Worm (Caenorhabditis elegans) whole organism, mixed stage, embryonic: ENCODE data around the gene srx-23.

ENCODE experiments used
- M03D4.4 ChIP-seq: sonication (generic microtip); optimal IDR thresholded peaks from 2 replicates; lab custom pipeline; 2017; ENCODE audit warnings: mild to moderate bottlenecking, missing genetic modification characterization, missing compliant biosample characterization
- bed-3 ChIP-seq: fragments of 200-800 bp; sonication (Bioruptor generic); optimal IDR thresholded peaks from 3 replicates; lab custom pipeline; 2018; ENCODE audit warnings: mild to moderate bottlenecking, missing genetic modification characterization, moderate library complexity, missing compliant biosample characterization
- blmp-1 ChIP-seq: fragments of 150-350 bp; optimal IDR thresholded peaks from 2 replicates; lab custom pipeline; 2014; ENCODE audit warnings: missing biosample characterization, missing genetic modification characterization
- ceh-43 ChIP-seq: fragments of 200-800 bp; sonication (Bioruptor generic); optimal IDR thresholded peaks from 2 replicates; lab custom pipeline; 2018; ENCODE audit warnings: mild to moderate bottlenecking, missing genetic modification characterization, moderate library complexity, missing compliant biosample characterization
- ceh-83 ChIP-seq: fragments of 200-800 bp; sonication (Bioruptor generic); optimal IDR thresholded peaks from 2 replicates; lab custom pipeline; 2018; ENCODE audit warnings: mild to moderate bottlenecking, missing genetic modification characterization, missing compliant biosample characterization
- ces-1 ChIP-seq: fragments of 150-350 bp; optimal IDR thresholded peaks from 2 replicates; lab custom pipeline; 2014; ENCODE audit warnings: missing biosample characterization, missing genetic modification reagents, missing genetic modification characterization
- cnd-1 ChIP-seq: fragments of 200-800 bp; sonication (Bioruptor generic); optimal IDR thresholded peaks from 2 replicates; lab custom pipeline; 2018; ENCODE audit warnings: mild to moderate bottlenecking, missing genetic modification characterization, missing compliant biosample characterization
- drap-1 ChIP-seq: fragments of 200-800 bp; sonication (Bioruptor generic); optimal IDR thresholded peaks from 3 replicates; lab custom pipeline; 2018; ENCODE audit warnings: mild to moderate bottlenecking, missing genetic modification characterization, missing compliant biosample characterization
- elt-1 ChIP-seq: sonication (generic microtip); optimal IDR thresholded peaks from 2 replicates; lab custom pipeline; 2017; ENCODE audit warnings: missing genetic modification characterization, mild to moderate bottlenecking, missing compliant biosample characterization, antibody characterized with exemption, moderate library complexity, borderline replicate concordance; ENCODE audit not compliant: insufficient read depth
- elt-3 ChIP-seq: fragments of 150-350 bp; optimal IDR thresholded peaks from 2 replicates; lab custom pipeline; 2014; ENCODE audit warnings: missing biosample characterization, missing genetic modification characterization
- flh-1 ChIP-seq: fragments of 200-800 bp; sonication (Bioruptor generic); optimal IDR thresholded peaks from 2 replicates; lab custom pipeline; 2018; ENCODE audit warnings: mild to moderate bottlenecking, missing genetic modification characterization, moderate library complexity, missing compliant biosample characterization
- ham-2 ChIP-seq: fragments of 200-800 bp; sonication (Bioruptor generic); optimal IDR thresholded peaks from 2 replicates; lab custom pipeline; 2018; ENCODE audit warnings: mild to moderate bottlenecking, missing genetic modification characterization, missing compliant biosample characterization
- hlh-1 ChIP-seq: fragments of 150-350 bp; optimal IDR thresholded peaks from 2 replicates; lab custom pipeline; 2014; ENCODE audit warnings: missing biosample characterization, missing genetic modification reagents, missing genetic modification characterization
- lsy-2 ChIP-seq: fragments of 150-350 bp; optimal IDR thresholded peaks from 2 replicates; lab custom pipeline; 2014; ENCODE audit warnings: missing biosample characterization, missing genetic modification characterization
- mep-1 ChIP-seq: fragments of 150-350 bp; optimal IDR thresholded peaks from 2 replicates; lab custom pipeline; 2017; ENCODE audit warnings: missing biosample characterization, missing genetic modification reagents, missing genetic modification characterization, inconsistent platforms
- nhr-12 ChIP-seq: fragments of 150-350 bp; optimal IDR thresholded peaks from 2 replicates; lab custom pipeline; 2014; ENCODE audit warnings: missing biosample characterization, missing genetic modification characterization
- nhr-2 ChIP-seq: fragments of 150-350 bp; optimal IDR thresholded peaks from 2 replicates; lab custom pipeline; 2014; ENCODE audit warnings: missing biosample characterization, missing genetic modification characterization
- nhr-237 ChIP-seq: fragments of 150-350 bp; optimal IDR thresholded peaks from 2 replicates; lab custom pipeline; 2014; ENCODE audit warnings: missing biosample characterization, missing genetic modification characterization
- nhr-28 ChIP-seq: fragments of 150-350 bp; optimal IDR thresholded peaks from 2 replicates; lab custom pipeline; 2014; ENCODE audit warnings: missing biosample characterization, missing genetic modification characterization
- nhr-76 ChIP-seq: sonication (generic microtip); optimal IDR thresholded peaks from 2 replicates; lab custom pipeline; 2017; ENCODE audit warnings: missing biosample characterization, missing genetic modification characterization
- pha-4 ChIP-seq: fragments of 150-350 bp; optimal IDR thresholded peaks from 2 replicates; lab custom pipeline; 2018; ENCODE audit warnings: missing biosample characterization, missing genetic modification reagents, missing genetic modification characterization
- sem-2 ChIP-seq: fragments of 200-800 bp; sonication (Bioruptor generic); optimal IDR thresholded peaks from 2 replicates; lab custom pipeline; 2018; ENCODE audit warnings: mild to moderate bottlenecking, missing genetic modification characterization, missing compliant biosample characterization
- snpc-4 ChIP-seq: fragments of 150-350 bp; optimal IDR thresholded peaks from 2 replicates; lab custom pipeline; 2014; ENCODE audit warnings: missing biosample characterization, missing genetic modification characterization
- sptf-1 ChIP-seq: sonication (generic microtip); optimal IDR thresholded peaks from 2 replicates; lab custom pipeline; 2017; ENCODE audit warnings: mild to moderate bottlenecking, missing genetic modification characterization, moderate library complexity, missing compliant biosample characterization
- tbx-8 ChIP-seq: fragments of 200-800 bp; sonication (Bioruptor generic); optimal IDR thresholded peaks from 2 replicates; lab custom pipeline; 2018; ENCODE audit warnings: mild to moderate bottlenecking, missing genetic modification characterization, moderate library complexity, missing compliant biosample characterization
- unc-120 ChIP-seq: sonication (generic microtip); optimal IDR thresholded peaks from 2 replicates; lab custom pipeline; 2017; ENCODE audit warnings: missing genetic modification characterization, missing compliant biosample characterization; ENCODE audit not compliant: poor library complexity, severe bottlenecking
- unc-62 ChIP-seq: fragments of 150-350 bp; optimal IDR thresholded peaks from 2 replicates; lab custom pipeline; 2014; ENCODE audit warnings: missing biosample characterization, missing genetic modification reagents, missing genetic modification characterization
- ztf-11 ChIP-seq: fragments of 150-350 bp; optimal IDR thresholded peaks from 2 replicates; lab custom pipeline; 2014; ENCODE audit warnings: missing biosample characterization, missing genetic modification characterization

The srx-23 gene

DNA sequence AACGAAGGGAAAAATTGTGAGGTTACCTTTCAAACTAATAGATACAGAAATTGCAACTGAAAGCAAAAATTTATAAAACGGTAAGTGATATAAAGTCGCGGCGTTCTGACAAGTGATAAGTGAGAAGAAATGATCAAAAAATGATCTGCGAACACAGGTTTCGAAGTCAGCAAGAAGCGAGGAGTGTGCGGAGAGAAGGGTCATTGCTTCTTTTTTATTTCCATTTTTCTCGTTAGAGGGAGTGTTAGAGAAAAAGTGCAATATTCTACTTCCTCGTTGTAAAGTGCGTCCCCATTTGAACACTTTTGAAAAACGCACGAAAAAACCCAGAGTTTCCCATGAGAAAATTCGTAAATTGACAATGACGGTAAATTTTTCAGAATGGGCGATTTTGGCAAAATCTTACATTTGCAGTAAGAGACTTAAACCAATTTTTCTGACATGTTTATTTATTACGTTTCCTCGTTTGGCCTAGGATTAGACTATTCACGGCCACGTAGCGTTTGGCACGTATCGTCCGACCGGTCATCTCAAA, 5.5 kb upstream of the srx-23 start, which contains the start of the genes fbxa-72 and srx-21:
TSS of gene fbxa-72 (minus strand) at position 204 of the 535 bp plus-strand sequence.
TSS of gene srx-21 (plus strand) at position 485 of the 535 bp plus-strand sequence.
- TF ChIP-seq ceh-83 (GFP tag; lab: Kevin White, UChicago), result no peak
- TF ChIP-seq lsy-2, result no peak
- TF ChIP-seq elt-3 (tag; lab: Kevin White, UChicago), result no peak
- no peak for TF ChIP-seq snpc-4 (tag; lab: Kevin White, UChicago)
- TF ChIP-seq mep-1 (tag; lab: Kevin White, UChicago), result no peak

DNA sequence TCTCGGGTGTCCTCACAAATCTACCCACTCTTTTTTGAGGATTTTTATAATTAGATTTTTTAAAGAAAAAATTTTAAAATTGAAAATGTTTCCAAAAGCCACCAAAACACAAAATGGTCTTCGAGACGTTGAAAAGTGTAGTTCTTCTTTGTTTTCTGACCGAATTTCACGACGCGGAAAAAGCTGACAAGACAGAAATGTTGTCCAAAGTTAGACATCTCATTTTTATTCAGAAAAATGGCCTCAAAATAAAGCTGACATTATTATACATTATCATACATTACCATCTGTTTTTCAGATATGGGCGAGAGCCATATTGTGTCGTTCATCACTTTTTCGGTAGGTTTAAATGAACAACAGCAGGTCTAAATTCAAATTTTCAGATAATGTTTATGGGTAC, 2.5 kb upstream of the srx-23 start, which contains the start of gene srx-22:
TSS of gene srx-22 (plus strand) at position 301 of the 400 bp plus-strand sequence.
- TF ChIP-seq lsy-2 (no peak), snpc-4 (tag; lab: Kevin White, UChicago) (no peak)

- TF ChIP-seq elt-1 (no peak), nhr-237 (no peak), nhr-28 (tag; lab: Kevin White, UChicago) (no peak), pha-4 (tag; lab: Kevin White, UChicago) (no peak), elt-3 (tag; lab: Kevin White, UChicago) (no peak), ceh-83 (GFP tag; lab: Kevin White, UChicago) (no peak), unc-120 (tag; lab: Kevin White, UChicago) (no peak), cnd-1 (tag; lab: Kevin White, UChicago) (no peak), ztf-11 (no peak), ham-2 (GFP tag; lab: Kevin White, UChicago) (no peak)
Measured at ce11 chrV:683858-684257, 1.7 kb downstream of the srx-23 start, which contains the start of gene F31F4.1. Gene F31F4.1, plus strand, starts transcription at chrV:684060.

- TF ChIP-seq sem-2 (GFP tag; lab: Kevin White, UChicago) (no peak), bed-3 (GFP tag; lab: Kevin White, UChicago) (no peak)
Measured at ce11 chrV:687384-687783, 5.3 kb downstream of the srx-23 start, which contains the start of gene H25P19.1. Gene H25P19.1, plus strand, starts transcription at chrV:687684.

ce11 chrV:689538-689937, 7.4 kb downstream of the srx-23 start:
- no peak for TF ChIP-seq drap-1 (GFP tag; lab: Kevin White, UChicago)
- TF ChIP-seq nhr-2, result no peak
- no peak for TF ChIP-seq ztf-11
- TF ChIP-seq sptf-1, result no peak
- TF ChIP-seq elt-3 (tag; lab: Kevin White, UChicago), result no peak
- no peak for TF ChIP-seq nhr-12 (tag; lab: Kevin White, UChicago)
- TF ChIP-seq ceh-83 (GFP tag; lab: Kevin White, UChicago), result no peak
- TF ChIP-seq ceh-43 (GFP tag; lab: Kevin White, UChicago), result no peak
- TF ChIP-seq ces-1 (GFP tag; lab: Kevin White, UChicago), result no peak

- TF ChIP-seq lsy-2, result no peak
- TF ChIP-seq ces-1 (GFP tag; lab: Kevin White, UChicago), result no peak
- TF ChIP-seq unc-62, result no peak
- no peak for TF ChIP-seq sptf-1
- no peak for TF ChIP-seq hlh-1 (tag; lab: Kevin White, UChicago)
- no peak for TF ChIP-seq M03D4.4
- no peak for TF ChIP-seq blmp-1 (tag; lab: Kevin White, UChicago)
- TF ChIP-seq sem-2 (GFP tag; lab: Kevin White, UChicago), result no peak
- no peak for TF ChIP-seq nhr-237
- TF ChIP-seq ham-2 (GFP tag; lab: Kevin White, UChicago), result no peak
- TF ChIP-seq mep-1 (tag; lab: Kevin White, UChicago), result no peak
- no peak for TF ChIP-seq nhr-76 (tag; lab: Kevin White, UChicago)
- TF ChIP-seq flh-1, result no peak
- TF ChIP-seq drap-1 (GFP tag; lab: Kevin White, UChicago), result no peak
- TF ChIP-seq tbx-8, result no peak
- TF ChIP-seq nhr-2, result no peak
- no peak for TF ChIP-seq bed-3 (GFP tag; lab: Kevin White, UChicago)
Measured at ce11 chrV:692720-693422, 10.7 kb downstream of the srx-23 start, which contains the start of gene srx-4. Gene srx-4, minus strand, starts transcription at chrV:692770.
